Fruit fly (Drosophila melanogaster): ENCODE data around the gene CG7768.

dm6 chr3L:14174197-14174596 is 43.8 kb upstream of the CG7768 start:
- TF ChIP-seq usp (GFP tag; optimal IDR thresholded peaks at IDR 0.05) (no peak), CG8478 (optimal IDR thresholded peaks at IDR 0.05) (no peak), psq (optimal IDR thresholded peaks at IDR 0.05) (no peak), pan (optimal IDR thresholded peaks at IDR 0.05) (no peak), EcR (GFP tag; optimal IDR thresholded peaks at IDR 0.05) (no peak)
